Fruit fly (Drosophila melanogaster) whole organism, wandering third instar larva: ENCODE results near the gene CG14042.

Source experiments
- Abd-B ChIP-seq: fragments of >200 bp; optimal IDR thresholded peaks from 2 replicates; lab custom pipeline; 2017; ENCODE audit warnings: missing biosample characterization, missing genetic modification characterization
- CG9705 ChIP-seq: fragments of 200-800 bp; sonication (Bioruptor generic); optimal IDR thresholded peaks from 2 replicates; lab custom pipeline; 2018; ENCODE audit warnings: missing biosample characterization, mild to moderate bottlenecking, missing genetic modification characterization
- CrebA ChIP-seq: fragments of 200-800 bp; sonication (Bioruptor generic); optimal IDR thresholded peaks from 2 replicates; lab custom pipeline; 2016; ENCODE audit warnings: missing biosample characterization, mild to moderate bottlenecking, missing genetic modification characterization, borderline replicate concordance
- Dfd ChIP-seq: fragments of >200 bp; optimal IDR thresholded peaks from 2 replicates; lab custom pipeline; 2017; ENCODE audit warnings: missing biosample characterization, missing genetic modification characterization
- Dif ChIP-seq: fragments of 200-275, 200-300 bp; sonication (Bioruptor generic); optimal IDR thresholded peaks from 2 replicates; lab custom pipeline; 2018; ENCODE audit warnings: missing biosample characterization, missing genetic modification characterization; ENCODE audit not compliant: partially characterized antibody
- GATAd ChIP-seq: sonication (Bioruptor generic); optimal IDR thresholded peaks from 2 replicates; lab custom pipeline; 2016; ENCODE audit warnings: missing biosample characterization, missing genetic modification characterization
- Hr83 ChIP-seq: fragments of 200-300 bp; sonication (Bioruptor generic); optimal IDR thresholded peaks from 2 replicates; lab custom pipeline; 2016; ENCODE audit warnings: missing biosample characterization, mild to moderate bottlenecking, missing genetic modification characterization, moderate library complexity; ENCODE audit not compliant: poor library complexity, severe bottlenecking
- Jra ChIP-seq: sonication (Bioruptor generic); optimal IDR thresholded peaks from 2 replicates; lab custom pipeline; 2016; ENCODE audit warnings: missing biosample characterization, missing genetic modification characterization
- Myc ChIP-seq: fragments of >200 bp; optimal IDR thresholded peaks from 2 replicates; lab custom pipeline; 2017
- N ChIP-seq: fragments of >200 bp; optimal IDR thresholded peaks from 2 replicates; lab custom pipeline; 2018; ENCODE audit warnings: missing biosample characterization, missing external identifiers, missing genetic modification characterization
- Sp1 ChIP-seq: fragments of 200-800 bp; sonication (Bioruptor generic); optimal IDR thresholded peaks from 3 replicates; lab custom pipeline; 2019; ENCODE audit warnings: missing biosample characterization, mild to moderate bottlenecking, missing genetic modification characterization, moderate library complexity
- Vsx2 ChIP-seq: fragments of 200-300, 225-300 bp; sonication (Bioruptor generic); optimal IDR thresholded peaks from 2 replicates; lab custom pipeline; 2018; ENCODE audit warnings: missing biosample characterization, missing genetic modification characterization; ENCODE audit not compliant: partially characterized antibody
- dmrt93B ChIP-seq: fragments of 200-800 bp; sonication (Bioruptor generic); optimal IDR thresholded peaks from 2 replicates; lab custom pipeline; 2018; ENCODE audit warnings: missing biosample characterization, mild to moderate bottlenecking, missing genetic modification characterization
- ey ChIP-seq: fragments of 200-800 bp; sonication (Bioruptor generic); optimal IDR thresholded peaks from 2 replicates; lab custom pipeline; 2016; ENCODE audit warnings: missing biosample characterization, missing genetic modification characterization
- fru ChIP-seq: fragments of 200-800 bp; sonication (Bioruptor generic); optimal IDR thresholded peaks from 3 replicates; lab custom pipeline; 2016; ENCODE audit warnings: missing biosample characterization, mild to moderate bottlenecking, missing genetic modification characterization
- h ChIP-seq: fragments of 200-800 bp; sonication (Bioruptor generic); optimal IDR thresholded peaks from 3 replicates; lab custom pipeline; 2016; ENCODE audit warnings: missing biosample characterization, mild to moderate bottlenecking, missing genetic modification characterization
- jim ChIP-seq: fragments of 175-275, 200-325 bp; sonication (Bioruptor generic); optimal IDR thresholded peaks from 2 replicates; lab custom pipeline; 2016; ENCODE audit warnings: missing biosample characterization, mild to moderate bottlenecking, missing genetic modification characterization
- lola ChIP-seq: fragments of >200 bp; optimal IDR thresholded peaks from 2 replicates; lab custom pipeline; 2017; ENCODE audit warnings: missing biosample characterization, missing genetic modification characterization
- pan ChIP-seq: fragments of >200 bp; optimal IDR thresholded peaks from 2 replicates; lab custom pipeline; 2017
- sage ChIP-seq: fragments of 200-800 bp; sonication (Bioruptor generic); optimal IDR thresholded peaks from 2 replicates; lab custom pipeline; 2016; ENCODE audit warnings: missing biosample characterization, mild to moderate bottlenecking, missing genetic modification characterization
- sv ChIP-seq: fragments of 200-800 bp; sonication (Bioruptor generic); optimal IDR thresholded peaks from 3 replicates; lab custom pipeline; 2016; ENCODE audit warnings: missing biosample characterization, missing genetic modification characterization
- usp ChIP-seq: fragments of >200 bp; optimal IDR thresholded peaks from 2 replicates; lab custom pipeline; 2017; ENCODE audit warnings: missing biosample characterization, missing genetic modification characterization

The CG14042 gene

dm6 chr2L:5088649-5089270, 51.3 kb downstream of the CG14042 start:
- no peak for TF ChIP-seq sage (GFP tag; lab: Kevin White, UChicago)
- no peak for TF ChIP-seq GATAd
- no peak for TF ChIP-seq dmrt93B (GFP tag; lab: Kevin White, UChicago)
- TF ChIP-seq usp (GFP tag; lab: Kevin White, UChicago), result no peak
- no peak for TF ChIP-seq Abd-B (GFP tag; lab: Kevin White, UChicago)
- TF ChIP-seq pan (lab: Kevin White, UChicago), result no peak
- no peak for TF ChIP-seq Dif
- TF ChIP-seq lola (GFP tag; lab: Kevin White, UChicago), result no peak
- no peak for TF ChIP-seq Jra (GFP tag; lab: Kevin White, UChicago)
- no peak for TF ChIP-seq CG9705 (GFP tag; lab: Kevin White, UChicago)
- TF ChIP-seq Sp1 (GFP tag; lab: Kevin White, UChicago), result no peak

DNA sequence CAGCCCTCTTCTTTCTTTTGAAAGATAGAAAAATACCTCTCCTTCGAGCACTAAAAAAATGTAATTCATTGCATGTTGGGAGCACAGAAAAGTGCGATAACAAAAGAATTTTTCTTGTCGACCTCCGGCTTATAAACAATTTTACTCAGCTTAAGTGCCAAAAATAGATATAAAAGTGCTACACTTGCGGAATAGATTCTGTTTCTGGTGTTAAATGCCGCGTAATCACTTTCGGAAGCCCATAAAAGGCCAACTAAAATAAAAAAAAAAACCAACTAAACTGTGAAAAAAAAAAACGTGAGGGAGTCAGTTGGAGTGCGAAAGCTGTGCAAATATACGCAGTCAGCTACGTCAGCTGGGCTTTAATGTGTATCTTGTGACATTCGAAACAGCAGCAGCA, 52.1 kb downstream of the CG14042 start:
- TF ChIP-seq dmrt93B (GFP tag; lab: Kevin White, UChicago) (no peak), Myc (lab: Kevin White, UChicago) (no peak), jim (GFP tag; lab: Kevin White, UChicago) (no peak), Vsx2 (no peak), fru (GFP tag; lab: Kevin White, UChicago) (no peak), Dfd (GFP tag; lab: Kevin White, UChicago) (no peak), CrebA (no peak), GATAd (no peak)

- TF ChIP-seq ey (no peak), Myc (lab: Kevin White, UChicago) (no peak), fru (GFP tag; lab: Kevin White, UChicago) (no peak), N (GFP tag; lab: Kevin White, UChicago) (no peak), Hr83 (GFP tag; lab: Kevin White, UChicago) (no peak), lola (GFP tag; lab: Kevin White, UChicago) (no peak), sv (GFP tag; lab: Kevin White, UChicago) (no peak), Sp1 (GFP tag; lab: Kevin White, UChicago) (no peak), usp (GFP tag; lab: Kevin White, UChicago) (no peak), h (no peak)
Measured at dm6 chr2L:5090352-5090751, 52.8 kb downstream of the CG14042 start.
